Fruit fly (Drosophila melanogaster) S2 (cell line): ENCODE results near the gene CG15262.

Source experiments
- CG8478 ChIP-seq: fragments of >200 bp; optimal IDR thresholded peaks from 2 replicates; lab custom pipeline; 2018
- CTCF ChIP-seq, 2 experiments: fragments of >200 bp; optimal IDR thresholded peaks; 2 replicates each; lab custom pipeline; 2018

dm6 chr2L:15297508-15297907 lies at the start of gene CG15262:
- TF ChIP-seq CG8478 (lab: Kevin White, UChicago) (no peak), CTCF (optimal IDR thresholded peaks at IDR 0.05; lab: Kevin White, UChicago) (no peak)
